Fruit fly (Drosophila melanogaster): Measurements from ENCODE around the gene Hipk.

Gene Hipk

DNA sequence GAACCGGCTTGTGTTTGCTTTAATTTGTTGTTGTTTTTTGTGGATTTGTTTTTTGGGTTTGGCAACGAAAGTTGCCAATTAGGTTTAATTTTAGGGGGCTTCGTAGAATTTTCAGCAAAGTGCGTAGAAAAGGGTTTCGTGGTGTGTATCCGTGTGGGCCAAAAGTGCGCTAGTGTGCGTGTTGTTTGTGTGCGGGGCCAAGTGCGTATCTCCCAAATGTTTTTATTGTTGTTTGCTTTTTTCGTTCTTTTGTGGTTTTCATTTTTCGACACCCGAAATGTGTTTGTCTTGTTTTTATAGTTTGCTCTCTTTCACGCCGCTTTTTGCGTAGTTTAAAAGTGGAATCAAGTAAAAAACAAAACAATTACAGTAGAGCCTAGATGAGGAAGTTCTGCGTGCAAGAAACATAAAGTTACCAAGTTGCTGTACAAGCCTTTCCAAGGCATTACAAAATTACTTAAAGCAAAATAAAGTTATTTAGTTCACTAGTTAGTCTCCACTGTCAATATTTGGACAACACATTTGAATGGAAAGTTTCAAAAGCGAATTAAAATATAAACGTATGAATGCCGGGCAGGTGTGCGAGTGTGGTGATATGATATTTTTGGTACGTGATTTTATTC lies 4.1 kb downstream of the Hipk start (continued):
- TF ChIP-seq Taf1 (GFP tag; IDR thresholded peaks at IDR 0.05) = peak; percentile 91
- TF ChIP-seq CG10431 (GFP tag; optimal IDR thresholded peaks at IDR 0.05) = no peak
- no peak for TF ChIP-seq Atf3 (GFP tag; optimal IDR thresholded peaks at IDR 0.05)
- peak; percentile 67; the same call in 1 of the 2 replicates for TF ChIP-seq CG4730 (GFP tag; IDR thresholded peaks at IDR 0.05)
- TF ChIP-seq Nf-YB (GFP tag; optimal IDR thresholded peaks at IDR 0.05) = peak; percentile 13
- TF ChIP-seq lab (GFP tag; optimal IDR thresholded peaks at IDR 0.05) = peak; percentile 96
- no peak for TF ChIP-seq z (GFP tag; IDR thresholded peaks at IDR 0.05)
- TF ChIP-seq CG4820 (GFP tag; optimal IDR thresholded peaks at IDR 0.05) = no peak
- peak; percentile 40 for TF ChIP-seq Dref (GFP tag; IDR thresholded peaks at IDR 0.05)
- TF ChIP-seq gfzf (GFP tag; optimal IDR thresholded peaks at IDR 0.05) = no peak
- no peak for TF ChIP-seq zen (tag; optimal IDR thresholded peaks at IDR 0.05)
- peak; percentile 94 for TF ChIP-seq gro (GFP tag; optimal IDR thresholded peaks at IDR 0.05)
- peak; percentile 94 for TF ChIP-seq CG12769 (tag; optimal IDR thresholded peaks at IDR 0.05)
- peak; percentile 12; the same call in 1 of the 2 replicates for TF ChIP-seq onecut (GFP tag; IDR thresholded peaks at IDR 0.05)
- TF ChIP-seq ham (GFP tag; IDR thresholded peaks at IDR 0.05) = peak; percentile 71; the same call in 1 of the 2 replicates
- TF ChIP-seq CG8924 (tag; optimal IDR thresholded peaks at IDR 0.05) = peak; percentile 73
- no peak for TF ChIP-seq CG17802 (tag; optimal IDR thresholded peaks at IDR 0.05)
- TF ChIP-seq Poxn (GFP tag; IDR thresholded peaks at IDR 0.05) = peak; percentile 86
- peak; percentile 11 for TF ChIP-seq emc (GFP tag; optimal IDR thresholded peaks at IDR 0.05)
- TF ChIP-seq pum (GFP tag; optimal IDR thresholded peaks at IDR 0.05) = peak; percentile 57
- peak; percentile 62 for TF ChIP-seq CG7357 (GFP tag; IDR thresholded peaks at IDR 0.05)
- peak; percentile 61 for TF ChIP-seq CG9876 (GFP tag; optimal IDR thresholded peaks at IDR 0.05)
- peak; percentile 94 for TF ChIP-seq CG7786 (GFP tag; optimal IDR thresholded peaks at IDR 0.05)
- TF ChIP-seq inv (GFP tag; IDR thresholded peaks at IDR 0.05; ENCODE audit: partially characterized antibody) = no peak
- peak; percentile 94 for TF ChIP-seq rib (GFP tag; IDR thresholded peaks at IDR 0.05)
- TF ChIP-seq Sry-δ (GFP tag; optimal IDR thresholded peaks at IDR 0.05) = peak; percentile 43
- peak; percentile 21 for TF ChIP-seq NC2β (GFP tag; optimal IDR thresholded peaks at IDR 0.05)
- peak; percentile 89 for TF ChIP-seq wdn (GFP tag; IDR thresholded peaks at IDR 0.05)
- TF ChIP-seq ssp (GFP tag; IDR thresholded peaks at IDR 0.05) = peak; percentile 38; the same call in 1 of the 2 replicates
- peak; percentile 80 for TF ChIP-seq CG12299 (tag; optimal IDR thresholded peaks at IDR 0.05)
- TF ChIP-seq caup (GFP tag; optimal IDR thresholded peaks at IDR 0.05; ENCODE audit: severe bottlenecking) = peak; percentile 87
- no peak for TF ChIP-seq nerfin-1 (tag; optimal IDR thresholded peaks at IDR 0.05)
- TF ChIP-seq CG4404 (GFP tag; IDR thresholded peaks at IDR 0.05) = peak; percentile 64
- TF ChIP-seq btn (GFP tag; optimal IDR thresholded peaks at IDR 0.05) = no peak
- TF ChIP-seq Ada2b (GFP tag; IDR thresholded peaks at IDR 0.05) = peak; percentile 87
- TF ChIP-seq NC2α (GFP tag; optimal IDR thresholded peaks at IDR 0.05) = peak; percentile 20
- peak; percentile 82 for TF ChIP-seq CG30403 (GFP tag; optimal IDR thresholded peaks at IDR 0.05)
- no peak for TF ChIP-seq CG10979 (tag; optimal IDR thresholded peaks at IDR 0.05)
- TF ChIP-seq Ets65A (GFP tag) = peak; percentile 94
- TF ChIP-seq CG32532 (GFP tag; IDR thresholded peaks at IDR 0.05) = peak; percentile 97
- TF ChIP-seq gt (GFP tag; IDR thresholded peaks at IDR 0.05) = no peak
- TF ChIP-seq CG8359 (GFP tag; optimal IDR thresholded peaks at IDR 0.05; ENCODE audit: borderline replicate concordance) = no peak
- TF ChIP-seq Camta (GFP tag; optimal IDR thresholded peaks at IDR 0.05) = peak; percentile 61
- no peak for TF ChIP-seq Dip2 (GFP tag; IDR thresholded peaks at IDR 0.05)
- no peak for TF ChIP-seq tna (GFP tag; IDR thresholded peaks at IDR 0.05; ENCODE audit: partially characterized antibody)
- TF ChIP-seq gsb (GFP tag; IDR thresholded peaks at IDR 0.05) = peak; percentile 77
- no peak for TF ChIP-seq gce (GFP tag; IDR thresholded peaks at IDR 0.05)
- no peak for TF ChIP-seq stwl (tag; optimal IDR thresholded peaks at IDR 0.05)
- TF ChIP-seq H2.0 (GFP tag; IDR thresholded peaks at IDR 0.05) = peak; percentile 81
- peak; percentile 15 for TF ChIP-seq ab (GFP tag; optimal IDR thresholded peaks at IDR 0.05)
- TF ChIP-seq tap (tag; optimal IDR thresholded peaks at IDR 0.05) = no peak

All from whole organism, embryonic.